Fruit fly (Drosophila melanogaster) S2 (cell line): ENCODE measurements around the gene CG33969.

Experiments used
- CG8478 ChIP-seq: fragments of >200 bp; optimal IDR thresholded peaks from 2 replicates; lab custom pipeline; 2018
- CTCF ChIP-seq, 2 experiments: fragments of >200 bp; optimal IDR thresholded peaks; 2 replicates each; lab custom pipeline; 2018

dm6 chr3L:20387843-20388163, 5.5 kb downstream of the CG33969 start:
- TF ChIP-seq CTCF (optimal IDR thresholded peaks at IDR 0.05; lab: Kevin White, UChicago): no peak
- TF ChIP-seq CG8478 (lab: Kevin White, UChicago): no peak
